Fruit fly (Drosophila melanogaster): ENCODE results near the gene bves.

dm6 chrX:21060579-21060978 lies 6.8 kb downstream of the bves start:
- TF ChIP-seq pad (GFP tag; optimal IDR thresholded peaks at IDR 0.05), result no peak
- no peak for TF ChIP-seq CG11617 (GFP tag; optimal IDR thresholded peaks at IDR 0.05)
- TF ChIP-seq CG12768 (GFP tag; optimal IDR thresholded peaks at IDR 0.05), result no peak
- TF ChIP-seq Mnt (GFP tag; optimal IDR thresholded peaks at IDR 0.05), result no peak
- TF ChIP-seq CG33017 (tag; optimal IDR thresholded peaks at IDR 0.05), result no peak
- no peak for TF ChIP-seq CG5204 (GFP tag; optimal IDR thresholded peaks at IDR 0.05)
- no peak for TF ChIP-seq Crg-1 (GFP tag; optimal IDR thresholded peaks at IDR 0.05)
- peak; percentile 28 for TF ChIP-seq bab1 (GFP tag; optimal IDR thresholded peaks at IDR 0.05)
- TF ChIP-seq ovo (GFP tag; optimal IDR thresholded peaks at IDR 0.05), result no peak
- no peak for TF ChIP-seq kay (GFP tag; ENCODE audit: borderline replicate concordance)
- no peak for TF ChIP-seq Hr96 (GFP tag; optimal IDR thresholded peaks at IDR 0.05)
- no peak for TF ChIP-seq CG1620 (GFP tag; optimal IDR thresholded peaks at IDR 0.05)
- no peak for TF ChIP-seq toe (GFP tag; optimal IDR thresholded peaks at IDR 0.05)
- TF ChIP-seq tj (GFP tag; optimal IDR thresholded peaks at IDR 0.05), result peak; percentile 79

All from whole organism, adult.